Worm (Caenorhabditis elegans): Measurements from ENCODE around the gene W09C2.7.

ce11 chrIV:9669969-9670368, 47.8 kb upstream of the W09C2.7 start:
- TF ChIP-seq nhr-237 (tag; optimal IDR thresholded peaks at IDR 0.05) (no peak), snpc-4 (tag; optimal IDR thresholded peaks at IDR 0.05) (no peak), unc-62 (GFP tag; optimal IDR thresholded peaks at IDR 0.05) (no peak), egl-27 (tag; optimal IDR thresholded peaks at IDR 0.05) (peak; percentile 33), skn-1 (tag; optimal IDR thresholded peaks at IDR 0.05) (no peak), ceh-82 (tag; optimal IDR thresholded peaks at IDR 0.05) (no peak), ama-1 (optimal IDR thresholded peaks at IDR 0.05) (no peak), aly-2 (tag; optimal IDR thresholded peaks at IDR 0.05) (no peak), zag-1 (tag; optimal IDR thresholded peaks at IDR 0.05) (no peak), mdl-1 (tag; optimal IDR thresholded peaks at IDR 0.05) (peak; percentile 59 to 83), lsy-2 (tag; optimal IDR thresholded peaks at IDR 0.05) (peak in 1 of 2 experiments; percentile 70), lin-39 (tag; optimal IDR thresholded peaks at IDR 0.05) (no peak)
